Fruit fly (Drosophila melanogaster) ovary, adult (tissue): Measurements from ENCODE around the gene Mgat2.
A peak's percentile ranks its signal among the peaks of the same experiment; 100 is the strongest.

Experiments
- CG17801 ChIP-seq: fragments of 200-800 bp; optimal IDR thresholded peaks from 2 replicates; lab custom pipeline; 2019; ENCODE audit warnings: missing biosample characterization, mild to moderate bottlenecking, missing genetic modification characterization, moderate library complexity; ENCODE audit not compliant: partially characterized antibody

Mgat2 gene

dm6 chr3R:30014977-30015514 is 7.0 kb downstream of the Mgat2 start, which contains the start of gene CG7920:
Gene CG7920, minus strand, starts transcription at chr3R:30015284.
- peak; percentile 60 for TF ChIP-seq CG17801 (GFP tag; lab: Kevin White, UChicago)

- TF ChIP-seq CG17801 (GFP tag; lab: Kevin White, UChicago): no peak
These were observed 7.5 kb downstream of the Mgat2 start for dm6 chr3R:30014480-30014879.

- no peak for TF ChIP-seq CG17801 (GFP tag; lab: Kevin White, UChicago)
These were observed 8.1 kb downstream of the Mgat2 start for dm6 chr3R:30013909-30014308.

dm6 chr3R:30012602-30013489 is 9.2 kb downstream of the Mgat2 start:
- no peak for TF ChIP-seq CG17801 (GFP tag; lab: Kevin White, UChicago)

- no peak for TF ChIP-seq CG17801 (GFP tag; lab: Kevin White, UChicago)
These were observed 12.8 kb downstream of the Mgat2 start, which contains the start of gene CG7912 for dm6 chr3R:30009173-30009572. Gene CG7912, minus strand, starts transcription at chr3R:30009189.

- no peak for TF ChIP-seq CG17801 (GFP tag; lab: Kevin White, UChicago)
These were observed 16.6 kb downstream of the Mgat2 start for dm6 chr3R:30005332-30005979.

- peak; percentile 59 for TF ChIP-seq CG17801 (GFP tag; lab: Kevin White, UChicago)
These were observed 17.4 kb downstream of the Mgat2 start, which contains the start of the genes Nlp and Nph for dm6 chr3R:30004648-30005047. Gene Nlp, plus strand, starts transcription at chr3R:30004785. Gene Nph, minus strand, starts transcription at chr3R:30004861.

dm6 chr3R:30000286-30000685 is 21.7 kb downstream of the Mgat2 start, which contains the start of gene Tace:
Gene Tace, plus strand, starts transcription at chr3R:30000530.
- TF ChIP-seq CG17801 (GFP tag; lab: Kevin White, UChicago): no peak

dm6 chr3R:29999495-29999894 is 22.5 kb downstream of the Mgat2 start, which contains the start of gene CG34298:
Gene CG34298, plus strand, starts transcription at chr3R:29999795.
- no peak for TF ChIP-seq CG17801 (GFP tag; lab: Kevin White, UChicago)

- peak; percentile 36 for TF ChIP-seq CG17801 (GFP tag; lab: Kevin White, UChicago)
These were observed 24.3 kb downstream of the Mgat2 start, which contains the start of the genes CG15525 and CG11504 for dm6 chr3R:29997607-29998236. Gene CG15525, minus strand, starts transcription at chr3R:29997676. Gene CG11504, plus strand, starts transcription at chr3R:29997900.

dm6 chr3R:29995035-29995434 is 27.0 kb downstream of the Mgat2 start, which contains the start of the genes CG7903 and Sas-6:
Gene CG7903, minus strand, starts transcription at chr3R:29995231.
Gene Sas-6, plus strand, starts transcription at chr3R:29995357.
- TF ChIP-seq CG17801 (GFP tag; lab: Kevin White, UChicago): peak; percentile 1

dm6 chr3R:29993134-29993533 is 28.9 kb downstream of the Mgat2 start, which contains the start of gene Acph-1:
Gene Acph-1, minus strand, starts transcription at chr3R:29993411.
- TF ChIP-seq CG17801 (GFP tag; lab: Kevin White, UChicago): no peak

- no peak for TF ChIP-seq CG17801 (GFP tag; lab: Kevin White, UChicago)
These were observed 31.3 kb downstream of the Mgat2 start for dm6 chr3R:29990681-29991080.

dm6 chr3R:29985219-29985618 is 36.8 kb downstream of the Mgat2 start:
- no peak for TF ChIP-seq CG17801 (GFP tag; lab: Kevin White, UChicago)
